Fruit fly (Drosophila melanogaster) whole organism, prepupa: ENCODE data around the gene CG32631.

Experiments
- CG10669 ChIP-seq: fragments of 200-800 bp; sonication (Bioruptor generic); optimal IDR thresholded peaks from 3 replicates; lab custom pipeline; 2018; ENCODE audit warnings: missing biosample characterization, mild to moderate bottlenecking, missing genetic modification characterization, moderate library complexity
- CG11294 ChIP-seq: fragments of 200-800 bp; sonication (Bioruptor generic); IDR thresholded peaks from 2 replicates; pipeline ENCODE4 v1.3.6; 2022; ENCODE audit warnings: missing biosample characterization, missing genetic modification characterization
- CG1621 ChIP-seq: fragments of 200-800 bp; sonication (Bioruptor generic); optimal IDR thresholded peaks from 3 replicates; lab custom pipeline; 2018; ENCODE audit warnings: missing biosample characterization, mild to moderate bottlenecking, missing genetic modification characterization
- CG32006 ChIP-seq: fragments of 200-800 bp; sonication (Bioruptor generic); optimal IDR thresholded peaks from 3 replicates; lab custom pipeline; 2017; ENCODE audit warnings: missing biosample characterization, mild to moderate bottlenecking, missing genetic modification characterization
- CG8632 ChIP-seq: fragments of 200-800 bp; sonication (Bioruptor generic); optimal IDR thresholded peaks from 3 replicates; lab custom pipeline; 2016; ENCODE audit warnings: missing biosample characterization, missing genetic modification characterization
- Sox15 ChIP-seq: fragments of 200-800 bp; sonication (Bioruptor generic); optimal IDR thresholded peaks from 3 replicates; lab custom pipeline; 2016; ENCODE audit warnings: missing biosample characterization, missing genetic modification characterization
- esn ChIP-seq: fragments of 200-800 bp; sonication (Bioruptor generic); optimal IDR thresholded peaks from 2 replicates; lab custom pipeline; 2016; ENCODE audit warnings: missing biosample characterization, mild to moderate bottlenecking, missing genetic modification characterization, moderate library complexity
- fd59A ChIP-seq: fragments of 200-800 bp; sonication (Bioruptor generic); optimal IDR thresholded peaks from 2 replicates; lab custom pipeline; 2017; ENCODE audit warnings: missing biosample characterization, mild to moderate bottlenecking, missing genetic modification characterization, missing genetic modification reagents
- fkh ChIP-seq: fragments of 200-800 bp; sonication (Bioruptor generic); optimal IDR thresholded peaks from 3 replicates; lab custom pipeline; 2017; ENCODE audit warnings: missing biosample characterization, mild to moderate bottlenecking, missing genetic modification characterization, moderate library complexity
- net ChIP-seq: fragments of 200-800 bp; sonication (Bioruptor generic); optimal IDR thresholded peaks from 3 replicates; lab custom pipeline; 2016; ENCODE audit warnings: missing biosample characterization, missing genetic modification characterization

dm6 chrX:13604499-13604898 is 48.2 kb downstream of the CG32631 start:
- TF ChIP-seq CG8632 (no peak), net (GFP tag; lab: Kevin White, UChicago) (no peak), CG32006 (GFP tag; lab: Kevin White, UChicago) (no peak), fkh (no peak), esn (GFP tag; lab: Kevin White, UChicago) (no peak), fd59A (GFP tag; lab: Kevin White, UChicago) (no peak), CG1621 (tag; lab: Kevin White, UChicago) (no peak), Sox15 (GFP tag; lab: Kevin White, UChicago) (no peak), CG11294 (no peak), CG10669 (GFP tag; lab: Kevin White, UChicago) (no peak)
